Fruit fly (Drosophila melanogaster): Measurements from ENCODE around the gene fz2.
A peak's percentile ranks its signal among the peaks of the same experiment; 100 is the strongest.

fz2 gene

DNA sequence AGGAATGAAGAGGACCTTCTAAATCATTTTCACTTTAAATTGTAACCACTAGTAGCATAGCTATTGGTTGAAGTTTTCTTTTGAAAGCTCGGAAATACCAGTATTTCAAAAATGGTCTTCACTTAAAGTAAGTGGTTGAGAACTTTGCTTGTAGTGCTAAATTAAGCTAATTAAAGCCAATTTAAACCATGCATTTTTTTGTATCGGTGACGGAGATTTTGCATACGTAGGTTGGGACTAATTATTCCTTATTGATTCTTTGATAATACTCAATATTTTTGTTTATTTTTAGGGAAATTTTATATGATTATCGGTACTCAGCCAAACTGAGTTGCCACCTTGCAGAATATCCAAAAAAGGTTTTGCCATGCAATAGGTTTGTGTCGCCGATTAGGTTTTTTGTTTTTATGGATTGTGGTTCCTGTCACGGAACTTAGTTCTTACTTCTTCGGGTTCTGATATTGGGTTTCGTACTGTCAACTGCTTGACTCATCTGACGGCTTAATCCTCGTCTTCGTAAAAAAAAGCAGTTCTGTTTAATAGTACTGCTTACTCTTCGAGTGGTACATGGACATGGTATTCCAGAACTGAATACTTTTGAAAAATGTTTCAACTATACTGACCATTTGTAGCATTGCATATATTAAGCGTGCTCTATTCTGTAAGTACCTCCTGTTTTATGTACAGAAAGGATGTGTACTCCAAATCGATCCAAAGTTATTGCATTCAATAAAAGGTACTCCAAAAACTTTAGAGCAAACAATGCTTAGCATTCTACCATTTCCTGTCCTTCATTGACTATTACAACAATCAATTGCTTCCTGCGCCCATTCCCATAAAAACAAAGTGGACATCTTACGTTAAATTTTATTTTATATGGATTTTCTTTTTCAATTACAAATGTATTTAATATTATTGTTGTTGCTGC is 94.8 kb downstream of the fz2 start (continued):
- TF ChIP-seq Adf1 (GFP tag; IDR thresholded peaks at IDR 0.05) (no peak), CG11504 (tag; optimal IDR thresholded peaks at IDR 0.05) (peak; percentile 44), CG9609 (GFP tag; optimal IDR thresholded peaks at IDR 0.05) (peak; percentile 54), CG15011 (GFP tag; optimal IDR thresholded peaks at IDR 0.05) (no peak), CTCF (GFP tag; optimal IDR thresholded peaks at IDR 0.05) (peak; percentile 85), sima (GFP tag; optimal IDR thresholded peaks at IDR 0.05) (no peak), CG16863 (GFP tag; optimal IDR thresholded peaks at IDR 0.05) (no peak), CG1529 (GFP tag; optimal IDR thresholded peaks at IDR 0.05) (no peak), toy (GFP tag; IDR thresholded peaks at IDR 0.05) (no peak), CG17385 (GFP tag; optimal IDR thresholded peaks at IDR 0.05) (no peak), CG6813 (GFP tag; optimal IDR thresholded peaks at IDR 0.05) (no peak), ro (GFP tag; IDR thresholded peaks at IDR 0.05) (no peak), CG18764 (GFP tag; optimal IDR thresholded peaks at IDR 0.05) (no peak), jing (GFP tag; optimal IDR thresholded peaks at IDR 0.05) (no peak), knrl (GFP tag; IDR thresholded peaks at IDR 0.05; ENCODE audit: partially characterized antibody) (peak; percentile 58; the same call in 2 of the 3 replicates), croc (GFP tag; conservative IDR thresholded peaks at IDR 0.05) (no peak), pzg (GFP tag; optimal IDR thresholded peaks at IDR 0.05) (peak; percentile 45), jigr1 (GFP tag; IDR thresholded peaks at IDR 0.05) (no peak), bowl (GFP tag; IDR thresholded peaks at IDR 0.05) (no peak), insv (GFP tag; optimal IDR thresholded peaks at IDR 0.05) (peak in 1 of 2 experiments; percentile 59), Asciz (GFP tag; optimal IDR thresholded peaks at IDR 0.05) (no peak), ase (GFP tag; IDR thresholded peaks at IDR 0.05) (no peak), tna (GFP tag; IDR thresholded peaks at IDR 0.05; ENCODE audit: partially characterized antibody) (no peak), Antp (GFP tag; optimal IDR thresholded peaks at IDR 0.05) (no peak), CG32772 (GFP tag; IDR thresholded peaks at IDR 0.05) (no peak), E2f2 (GFP tag; IDR thresholded peaks at IDR 0.05) (peak; percentile 54), ssp (GFP tag; IDR thresholded peaks at IDR 0.05) (no peak), klu (GFP tag; IDR thresholded peaks at IDR 0.05) (no peak), fd3F (GFP tag; optimal IDR thresholded peaks at IDR 0.05) (no peak), CG7987 (GFP tag; optimal IDR thresholded peaks at IDR 0.05) (no peak), Ets65A (GFP tag) (peak; percentile 84), repo (GFP tag; optimal IDR thresholded peaks at IDR 0.05) (no peak), Aef1 (GFP tag; IDR thresholded peaks at IDR 0.05) (no peak), Nf-YB (GFP tag; optimal IDR thresholded peaks at IDR 0.05) (no peak), Mes4 (GFP tag; optimal IDR thresholded peaks at IDR 0.05) (no peak), CG9727 (GFP tag; optimal IDR thresholded peaks at IDR 0.05) (no peak), CG12219 (GFP tag; optimal IDR thresholded peaks at IDR 0.05) (no peak), Chrac-16 (GFP tag; optimal IDR thresholded peaks at IDR 0.05) (no peak), CkIIα-i1 (GFP tag; IDR thresholded peaks at IDR 0.05) (no peak), Gsc (GFP tag; IDR thresholded peaks at IDR 0.05) (no peak), Ada2b (GFP tag; IDR thresholded peaks at IDR 0.05) (no peak), CG4617 (GFP tag; optimal IDR thresholded peaks at IDR 0.05; ENCODE audit: borderline replicate concordance) (no peak), row (GFP tag; IDR thresholded peaks at IDR 0.05) (no peak), hkb (optimal IDR thresholded peaks at IDR 0.05) (peak; percentile 87), hkb (GFP tag; IDR thresholded peaks at IDR 0.05) (no peak), CG3847 (GFP tag; IDR thresholded peaks at IDR 0.05) (peak; percentile 47), NK7.1 (GFP tag; optimal IDR thresholded peaks at IDR 0.05) (no peak), CG15073 (GFP tag; optimal IDR thresholded peaks at IDR 0.05) (no peak), CG16815 (GFP tag; optimal IDR thresholded peaks at IDR 0.05) (no peak), CG10431 (GFP tag; optimal IDR thresholded peaks at IDR 0.05) (no peak), CrebB (tag; optimal IDR thresholded peaks at IDR 0.05) (no peak)
